Worm (Caenorhabditis elegans): Measurements from ENCODE around the gene nprl-2.

The nprl-2 gene

DNA sequence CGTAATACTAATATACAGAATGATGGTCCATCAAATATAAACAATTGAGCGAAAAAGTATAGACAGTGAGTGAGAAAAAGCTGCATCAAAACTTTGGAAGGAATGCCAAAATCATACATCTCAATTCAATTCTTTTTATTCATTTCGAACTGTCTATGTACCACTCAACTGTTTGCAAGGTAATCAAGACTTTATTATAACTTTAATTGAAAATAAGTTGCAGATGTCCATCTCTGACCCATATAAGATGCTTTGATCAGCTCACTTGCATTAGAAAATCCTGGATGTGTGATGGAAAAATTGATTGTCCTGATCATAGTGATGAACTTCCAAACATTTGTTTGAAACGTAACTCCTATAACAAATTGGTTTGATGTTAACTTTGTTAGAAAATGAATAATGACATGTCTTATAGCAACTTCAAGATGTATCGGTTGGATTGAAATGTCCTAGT is 11.0 kb downstream of the nprl-2 start, which contains the start of gene F32E10.8:
Gene F32E10.8 (plus strand): TSS at position 51 of the 454 bp plus-strand sequence.
- TF ChIP-seq nhr-43 (tag; optimal IDR thresholded peaks at IDR 0.05; ENCODE audit: poor library complexity, severe bottlenecking) (no peak), fos-1 (tag; optimal IDR thresholded peaks at IDR 0.05) (no peak), nhr-76 (tag; optimal IDR thresholded peaks at IDR 0.05) (no peak), nhr-28 (tag; optimal IDR thresholded peaks at IDR 0.05) (no peak), daf-12 (tag; optimal IDR thresholded peaks at IDR 0.05) (no peak), nhr-12 (tag; optimal IDR thresholded peaks at IDR 0.05) (no peak), egl-5 (tag; optimal IDR thresholded peaks at IDR 0.05) (no peak)

DNA sequence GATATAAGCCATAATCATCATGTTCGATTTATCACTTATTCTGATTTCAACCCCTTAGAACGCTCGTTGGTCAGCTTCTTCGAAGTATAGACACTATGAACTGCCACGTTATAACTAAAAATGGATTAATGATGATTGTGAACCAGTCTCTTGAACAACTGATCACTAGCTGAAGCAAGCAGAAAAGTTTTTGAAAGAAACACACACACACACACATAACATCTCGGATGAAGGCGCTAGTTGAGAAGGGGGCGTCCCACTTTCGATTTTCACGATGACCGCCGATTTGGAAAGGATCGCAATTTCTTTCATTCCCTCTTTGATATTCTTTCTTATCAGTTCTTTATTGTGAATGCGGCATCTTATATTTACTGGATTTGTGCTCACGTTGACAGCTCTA is 12.0 kb downstream of the nprl-2 start, which contains the start of gene clec-180:
Gene clec-180 (plus strand): TSS at position 301 of the 400 bp plus-strand sequence.
- TF ChIP-seq egl-5 (tag; optimal IDR thresholded peaks at IDR 0.05) (no peak), fkh-10 (GFP tag; optimal IDR thresholded peaks at IDR 0.05) (no peak), hmg-11 (tag; optimal IDR thresholded peaks at IDR 0.05) (no peak), nhr-237 (tag; optimal IDR thresholded peaks at IDR 0.05) (no peak), nfya-1 (tag; optimal IDR thresholded peaks at IDR 0.05; ENCODE audit: insufficient read depth) (no peak), mdl-1 (tag; optimal IDR thresholded peaks at IDR 0.05) (no peak), ztf-4 (tag; optimal IDR thresholded peaks at IDR 0.05) (no peak), aly-2 (tag; optimal IDR thresholded peaks at IDR 0.05) (no peak), egl-27 (tag; optimal IDR thresholded peaks at IDR 0.05) (no peak), nhr-76 (tag; optimal IDR thresholded peaks at IDR 0.05) (no peak), pha-4 (tag; optimal IDR thresholded peaks at IDR 0.05) (no peak), eor-1 (tag; optimal IDR thresholded peaks at IDR 0.05) (no peak), mml-1 (tag; optimal IDR thresholded peaks at IDR 0.05) (no peak), nhr-23 (tag; optimal IDR thresholded peaks at IDR 0.05) (no peak), nhr-12 (tag; optimal IDR thresholded peaks at IDR 0.05) (no peak), lin-15B (tag; optimal IDR thresholded peaks at IDR 0.05) (no peak), ZK546.5 (tag; optimal IDR thresholded peaks at IDR 0.05) (no peak), ceh-9 (tag; optimal IDR thresholded peaks at IDR 0.05) (no peak), snpc-4 (tag; optimal IDR thresholded peaks at IDR 0.05) (no peak), ceh-82 (tag; optimal IDR thresholded peaks at IDR 0.05) (no peak)

DNA sequence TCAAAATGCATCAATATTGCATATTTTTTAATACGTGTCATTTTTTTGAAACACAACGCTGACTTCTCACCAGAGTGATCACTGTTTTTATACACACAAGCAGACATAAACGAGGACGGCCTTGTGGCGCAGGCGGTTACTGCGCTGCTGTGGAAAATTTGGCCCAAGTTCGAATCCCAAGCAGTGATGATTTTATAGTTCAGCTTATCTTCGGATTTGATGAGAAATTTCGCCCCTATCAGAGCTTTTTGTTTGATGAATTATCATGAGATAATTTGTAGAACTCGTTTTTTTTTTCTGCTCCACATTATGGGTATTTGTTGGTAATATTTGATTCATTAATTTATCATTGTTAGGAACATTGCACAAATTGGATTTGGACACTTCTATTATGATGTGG is 17.3 kb downstream of the nprl-2 start:
- TF ChIP-seq nhr-237 (tag; optimal IDR thresholded peaks at IDR 0.05) (no peak), zag-1 (tag; optimal IDR thresholded peaks at IDR 0.05) (no peak), sea-2 (GFP tag; optimal IDR thresholded peaks at IDR 0.05) (no peak), lin-39 (tag; optimal IDR thresholded peaks at IDR 0.05) (peak; percentile 85), nhr-12 (tag; optimal IDR thresholded peaks at IDR 0.05) (no peak), ceh-16 (tag; optimal IDR thresholded peaks at IDR 0.05) (peak; percentile 44), nhr-23 (tag; optimal IDR thresholded peaks at IDR 0.05) (peak; percentile 78), nfya-1 (tag; optimal IDR thresholded peaks at IDR 0.05; ENCODE audit: insufficient read depth) (peak; percentile 65), snpc-4 (tag; optimal IDR thresholded peaks at IDR 0.05) (no peak), ceh-9 (tag; optimal IDR thresholded peaks at IDR 0.05) (no peak), ama-1 (optimal IDR thresholded peaks at IDR 0.05) (peak; percentile 58), nhr-11 (tag; optimal IDR thresholded peaks at IDR 0.05) (no peak), ZK546.5 (tag; optimal IDR thresholded peaks at IDR 0.05) (no peak), mdl-1 (tag; optimal IDR thresholded peaks at IDR 0.05) (no peak), tbx-2 (tag; optimal IDR thresholded peaks at IDR 0.05) (peak; percentile 73), fkh-10 (GFP tag; optimal IDR thresholded peaks at IDR 0.05) (no peak), daf-12 (tag; optimal IDR thresholded peaks at IDR 0.05) (no peak), mml-1 (tag; optimal IDR thresholded peaks at IDR 0.05) (no peak), skn-1 (tag; optimal IDR thresholded peaks at IDR 0.05) (peak; percentile 53), nhr-25 (tag; optimal IDR thresholded peaks at IDR 0.05) (peak; percentile 40), nhr-76 (tag; optimal IDR thresholded peaks at IDR 0.05) (peak; percentile 12), hmg-11 (tag; optimal IDR thresholded peaks at IDR 0.05) (peak; percentile 97), lin-15B (tag; optimal IDR thresholded peaks at IDR 0.05) (peak; percentile 50), fkh-2 (tag; optimal IDR thresholded peaks at IDR 0.05) (no peak), R02D3.7 (tag; optimal IDR thresholded peaks at IDR 0.05) (no peak), nhr-43 (tag; optimal IDR thresholded peaks at IDR 0.05; ENCODE audit: poor library complexity, severe bottlenecking) (peak; percentile 81), pha-4 (tag; optimal IDR thresholded peaks at IDR 0.05) (no peak), ztf-4 (tag; optimal IDR thresholded peaks at IDR 0.05) (peak; percentile 22), jun-1 (tag; optimal IDR thresholded peaks at IDR 0.05) (no peak), egl-27 (tag; optimal IDR thresholded peaks at IDR 0.05) (peak; percentile 81), elt-3 (tag; optimal IDR thresholded peaks at IDR 0.05) (peak in 1 of 3 experiments; percentile 72), elt-1 (tag; optimal IDR thresholded peaks at IDR 0.05) (peak; percentile 24), pqm-1 (tag; optimal IDR thresholded peaks at IDR 0.05) (no peak), ceh-28 (tag; optimal IDR thresholded peaks at IDR 0.05) (no peak), nhr-28 (tag; optimal IDR thresholded peaks at IDR 0.05) (no peak), eor-1 (tag; optimal IDR thresholded peaks at IDR 0.05) (no peak), unc-62 (GFP tag; optimal IDR thresholded peaks at IDR 0.05) (no peak), aly-2 (tag; optimal IDR thresholded peaks at IDR 0.05) (peak; percentile 41), lsy-12 (tag; optimal IDR thresholded peaks at IDR 0.05) (peak; percentile 87), nhr-67 (tag; optimal IDR thresholded peaks at IDR 0.05) (no peak), ztf-11 (tag; optimal IDR thresholded peaks at IDR 0.05) (peak; percentile 46), elt-2 (tag; optimal IDR thresholded peaks at IDR 0.05) (peak; percentile 55), egl-5 (tag; optimal IDR thresholded peaks at IDR 0.05) (peak; percentile 91), fos-1 (tag; optimal IDR thresholded peaks at IDR 0.05) (no peak), ceh-82 (tag; optimal IDR thresholded peaks at IDR 0.05) (peak; percentile 69)

All from whole organism, L3 larva.